Worm (Caenorhabditis elegans) whole organism, mixed stage, embryonic: Measurements from ENCODE around the gene Y54G11A.19.

ENCODE experiments used
- M03D4.4 ChIP-seq: sonication (generic microtip); optimal IDR thresholded peaks from 2 replicates; lab custom pipeline; 2017; ENCODE audit warnings: mild to moderate bottlenecking, missing genetic modification characterization, missing compliant biosample characterization
- bed-3 ChIP-seq: fragments of 200-800 bp; sonication (Bioruptor generic); optimal IDR thresholded peaks from 3 replicates; lab custom pipeline; 2018; ENCODE audit warnings: mild to moderate bottlenecking, missing genetic modification characterization, moderate library complexity, missing compliant biosample characterization
- blmp-1 ChIP-seq: fragments of 150-350 bp; optimal IDR thresholded peaks from 2 replicates; lab custom pipeline; 2014; ENCODE audit warnings: missing biosample characterization, missing genetic modification characterization
- ceh-39 ChIP-seq: fragments of 150-350 bp; optimal IDR thresholded peaks from 2 replicates; lab custom pipeline; 2014; ENCODE audit warnings: missing biosample characterization, missing genetic modification characterization
- ceh-43 ChIP-seq: fragments of 200-800 bp; sonication (Bioruptor generic); optimal IDR thresholded peaks from 2 replicates; lab custom pipeline; 2018; ENCODE audit warnings: mild to moderate bottlenecking, missing genetic modification characterization, moderate library complexity, missing compliant biosample characterization
- ceh-83 ChIP-seq: fragments of 200-800 bp; sonication (Bioruptor generic); optimal IDR thresholded peaks from 2 replicates; lab custom pipeline; 2018; ENCODE audit warnings: mild to moderate bottlenecking, missing genetic modification characterization, missing compliant biosample characterization
- ces-1 ChIP-seq: fragments of 150-350 bp; optimal IDR thresholded peaks from 2 replicates; lab custom pipeline; 2014; ENCODE audit warnings: missing biosample characterization, missing genetic modification reagents, missing genetic modification characterization
- cnd-1 ChIP-seq: fragments of 200-800 bp; sonication (Bioruptor generic); optimal IDR thresholded peaks from 2 replicates; lab custom pipeline; 2018; ENCODE audit warnings: mild to moderate bottlenecking, missing genetic modification characterization, missing compliant biosample characterization
- drap-1 ChIP-seq: fragments of 200-800 bp; sonication (Bioruptor generic); optimal IDR thresholded peaks from 3 replicates; lab custom pipeline; 2018; ENCODE audit warnings: mild to moderate bottlenecking, missing genetic modification characterization, missing compliant biosample characterization
- elt-1 ChIP-seq: sonication (generic microtip); optimal IDR thresholded peaks from 2 replicates; lab custom pipeline; 2017; ENCODE audit warnings: missing genetic modification characterization, mild to moderate bottlenecking, missing compliant biosample characterization, antibody characterized with exemption, moderate library complexity, borderline replicate concordance; ENCODE audit not compliant: insufficient read depth
- elt-3 ChIP-seq: fragments of 150-350 bp; optimal IDR thresholded peaks from 2 replicates; lab custom pipeline; 2014; ENCODE audit warnings: missing biosample characterization, missing genetic modification characterization
- flh-1 ChIP-seq: fragments of 200-800 bp; sonication (Bioruptor generic); optimal IDR thresholded peaks from 2 replicates; lab custom pipeline; 2018; ENCODE audit warnings: mild to moderate bottlenecking, missing genetic modification characterization, moderate library complexity, missing compliant biosample characterization
- ham-2 ChIP-seq: fragments of 200-800 bp; sonication (Bioruptor generic); optimal IDR thresholded peaks from 2 replicates; lab custom pipeline; 2018; ENCODE audit warnings: mild to moderate bottlenecking, missing genetic modification characterization, missing compliant biosample characterization
- hlh-1 ChIP-seq: fragments of 150-350 bp; optimal IDR thresholded peaks from 2 replicates; lab custom pipeline; 2014; ENCODE audit warnings: missing biosample characterization, missing genetic modification reagents, missing genetic modification characterization
- lin-13 ChIP-seq: fragments of 150-350 bp; optimal IDR thresholded peaks from 2 replicates; lab custom pipeline; 2014; ENCODE audit warnings: missing biosample characterization, missing genetic modification characterization
- lin-32 ChIP-seq: fragments of 200-800 bp; sonication (Bioruptor generic); optimal IDR thresholded peaks from 2 replicates; lab custom pipeline; 2018; ENCODE audit warnings: mild to moderate bottlenecking, missing genetic modification characterization, missing compliant biosample characterization
- lsy-2 ChIP-seq: fragments of 150-350 bp; optimal IDR thresholded peaks from 2 replicates; lab custom pipeline; 2014; ENCODE audit warnings: missing biosample characterization, missing genetic modification characterization
- mab-5 ChIP-seq: fragments of 150-350 bp; optimal IDR thresholded peaks from 2 replicates; lab custom pipeline; 2014; ENCODE audit warnings: missing biosample characterization, missing genetic modification characterization
- mep-1 ChIP-seq: fragments of 150-350 bp; optimal IDR thresholded peaks from 2 replicates; lab custom pipeline; 2017; ENCODE audit warnings: missing biosample characterization, missing genetic modification reagents, missing genetic modification characterization, inconsistent platforms
- mls-2 ChIP-seq: sonication (generic microtip); optimal IDR thresholded peaks from 2 replicates; lab custom pipeline; 2016; ENCODE audit warnings: mild to moderate bottlenecking, missing genetic modification characterization, moderate library complexity, missing compliant biosample characterization
- nhr-12 ChIP-seq: fragments of 150-350 bp; optimal IDR thresholded peaks from 2 replicates; lab custom pipeline; 2014; ENCODE audit warnings: missing biosample characterization, missing genetic modification characterization
- nhr-2 ChIP-seq: fragments of 150-350 bp; optimal IDR thresholded peaks from 2 replicates; lab custom pipeline; 2014; ENCODE audit warnings: missing biosample characterization, missing genetic modification characterization
- nhr-237 ChIP-seq: fragments of 150-350 bp; optimal IDR thresholded peaks from 2 replicates; lab custom pipeline; 2014; ENCODE audit warnings: missing biosample characterization, missing genetic modification characterization
- nhr-28 ChIP-seq: fragments of 150-350 bp; optimal IDR thresholded peaks from 2 replicates; lab custom pipeline; 2014; ENCODE audit warnings: missing biosample characterization, missing genetic modification characterization
- nhr-76 ChIP-seq: sonication (generic microtip); optimal IDR thresholded peaks from 2 replicates; lab custom pipeline; 2017; ENCODE audit warnings: missing biosample characterization, missing genetic modification characterization
- pha-4 ChIP-seq: fragments of 150-350 bp; optimal IDR thresholded peaks from 2 replicates; lab custom pipeline; 2018; ENCODE audit warnings: missing biosample characterization, missing genetic modification reagents, missing genetic modification characterization
- sem-2 ChIP-seq: fragments of 200-800 bp; sonication (Bioruptor generic); optimal IDR thresholded peaks from 2 replicates; lab custom pipeline; 2018; ENCODE audit warnings: mild to moderate bottlenecking, missing genetic modification characterization, missing compliant biosample characterization
- snpc-4 ChIP-seq: fragments of 150-350 bp; optimal IDR thresholded peaks from 2 replicates; lab custom pipeline; 2014; ENCODE audit warnings: missing biosample characterization, missing genetic modification characterization
- sptf-1 ChIP-seq: sonication (generic microtip); optimal IDR thresholded peaks from 2 replicates; lab custom pipeline; 2017; ENCODE audit warnings: mild to moderate bottlenecking, missing genetic modification characterization, moderate library complexity, missing compliant biosample characterization
- tbx-8 ChIP-seq: fragments of 200-800 bp; sonication (Bioruptor generic); optimal IDR thresholded peaks from 2 replicates; lab custom pipeline; 2018; ENCODE audit warnings: mild to moderate bottlenecking, missing genetic modification characterization, moderate library complexity, missing compliant biosample characterization
- unc-120 ChIP-seq: sonication (generic microtip); optimal IDR thresholded peaks from 2 replicates; lab custom pipeline; 2017; ENCODE audit warnings: missing genetic modification characterization, missing compliant biosample characterization; ENCODE audit not compliant: poor library complexity, severe bottlenecking
- unc-39 ChIP-seq: fragments of 150-350 bp; optimal IDR thresholded peaks from 2 replicates; lab custom pipeline; 2014; ENCODE audit warnings: missing biosample characterization, missing genetic modification characterization
- unc-62 ChIP-seq: fragments of 150-350 bp; optimal IDR thresholded peaks from 2 replicates; lab custom pipeline; 2014; ENCODE audit warnings: missing biosample characterization, missing genetic modification reagents, missing genetic modification characterization
- zip-8 ChIP-seq: fragments of 150-350 bp; optimal IDR thresholded peaks from 2 replicates; lab custom pipeline; 2014; ENCODE audit warnings: missing biosample characterization, missing genetic modification characterization
- ztf-11 ChIP-seq: fragments of 150-350 bp; optimal IDR thresholded peaks from 2 replicates; lab custom pipeline; 2014; ENCODE audit warnings: missing biosample characterization, missing genetic modification characterization

Y54G11A.19 gene

ce11 chrII:14251400-14251940 is 5.2 kb downstream of the Y54G11A.19 start (continued):
- peak; percentile 19 for TF ChIP-seq sem-2 (GFP tag; lab: Kevin White, UChicago)
- TF ChIP-seq, all 35 proteins: peak for 29

- TF ChIP-seq nhr-237 (tag; lab: Kevin White, UChicago) = peak; percentile 65
- TF ChIP-seq unc-120 = peak; percentile 97
- TF ChIP-seq pha-4 (tag; lab: Kevin White, UChicago) = peak; percentile 77
- TF ChIP-seq sem-2 (GFP tag; lab: Kevin White, UChicago) = peak; percentile 54
- peak; percentile 63 for TF ChIP-seq mep-1 (tag; lab: Kevin White, UChicago)
- TF ChIP-seq mls-2 (tag; lab: Kevin White, UChicago) = peak; percentile 90
- no peak for TF ChIP-seq tbx-8
- TF ChIP-seq lin-13 (tag; lab: Kevin White, UChicago) = peak; percentile 84
- TF ChIP-seq lin-32 (GFP tag; lab: Kevin White, UChicago) = peak; percentile 50
- no peak for TF ChIP-seq nhr-28 (tag; lab: Kevin White, UChicago)
- no peak for TF ChIP-seq nhr-12 (tag; lab: Kevin White, UChicago)
- TF ChIP-seq nhr-76 (tag; lab: Kevin White, UChicago) = peak; percentile 52
- peak; percentile 25 for TF ChIP-seq unc-62 (GFP tag; lab: Kevin White, UChicago)
- peak; percentile 97 for TF ChIP-seq ham-2 (GFP tag; lab: Kevin White, UChicago)
- TF ChIP-seq lsy-2 (tag; lab: Kevin White, UChicago) = peak; percentile 26
- peak; percentile 22 for TF ChIP-seq ces-1
- peak; percentile 73 for TF ChIP-seq cnd-1
- no peak for TF ChIP-seq snpc-4 (tag; lab: Kevin White, UChicago)
- TF ChIP-seq unc-39 (tag; lab: Kevin White, UChicago) = no peak
- TF ChIP-seq ztf-11 (tag; lab: Kevin White, UChicago) = peak; percentile 41
- TF ChIP-seq sptf-1 (tag; lab: Kevin White, UChicago) = peak; percentile 78
- peak; percentile 81 for TF ChIP-seq M03D4.4 (tag; lab: Kevin White, UChicago)
- peak; percentile 62 for TF ChIP-seq hlh-1
- TF ChIP-seq flh-1 = peak; percentile 53
- peak; percentile 83 for TF ChIP-seq drap-1
- peak; percentile 9 for TF ChIP-seq bed-3 (GFP tag; lab: Kevin White, UChicago)
- TF ChIP-seq, all 35 proteins: peak for 21
Measured at ce11 chrII:14250147-14250965, 6.3 kb downstream of the Y54G11A.19 start, which contains the start of gene hmg-1.1. Gene hmg-1.1 (plus strand): TSS chrII:14250695.

- TF ChIP-seq unc-39 (tag; lab: Kevin White, UChicago) (no peak), nhr-28 (tag; lab: Kevin White, UChicago) (no peak), nhr-237 (tag; lab: Kevin White, UChicago) (no peak), lin-13 (tag; lab: Kevin White, UChicago) (peak; percentile 50), ztf-11 (tag; lab: Kevin White, UChicago) (peak; percentile 49), bed-3 (GFP tag; lab: Kevin White, UChicago) (no peak), elt-1 (no peak), zip-8 (tag; lab: Kevin White, UChicago) (no peak), mep-1 (tag; lab: Kevin White, UChicago) (peak; percentile 34), hlh-1 (peak; percentile 56), ceh-43 (GFP tag; lab: Kevin White, UChicago) (no peak), lsy-2 (tag; lab: Kevin White, UChicago) (peak; percentile 17), cnd-1 (peak; percentile 49), pha-4 (tag; lab: Kevin White, UChicago) (peak; percentile 14), drap-1 (peak; percentile 27), snpc-4 (tag; lab: Kevin White, UChicago) (no peak), blmp-1 (tag; lab: Kevin White, UChicago) (no peak), flh-1 (no peak), mls-2 (tag; lab: Kevin White, UChicago) (no peak), sptf-1 (tag; lab: Kevin White, UChicago) (peak; percentile 46), sem-2 (GFP tag; lab: Kevin White, UChicago) (peak; percentile 62), nhr-12 (tag; lab: Kevin White, UChicago) (no peak), tbx-8 (no peak), M03D4.4 (tag; lab: Kevin White, UChicago) (peak; percentile 21), ham-2 (GFP tag; lab: Kevin White, UChicago) (no peak), ces-1 (peak; percentile 31), nhr-76 (tag; lab: Kevin White, UChicago) (peak; percentile 22), unc-120 (no peak), mab-5 (tag; lab: Kevin White, UChicago) (no peak), lin-32 (GFP tag; lab: Kevin White, UChicago) (peak; percentile 26), unc-62 (GFP tag; lab: Kevin White, UChicago) (no peak), nhr-2 (no peak), ceh-39 (tag; lab: Kevin White, UChicago) (no peak), ceh-83 (peak; percentile 36), elt-3 (tag; lab: Kevin White, UChicago) (no peak)
Measured at ce11 chrII:14249489-14249888, 7.2 kb downstream of the Y54G11A.19 start.
